Fruit fly (Drosophila melanogaster): ENCODE data around the gene CG32756.
A peak's percentile ranks its signal among the peaks of the same experiment; 100 is the strongest.

The CG32756 gene

dm6 chrX:5969860-5970665 is 24.6 kb downstream of the CG32756 start (continued):
- TF ChIP-seq Sox14 (GFP tag; optimal IDR thresholded peaks at IDR 0.05) (no peak), CG1621 (tag; optimal IDR thresholded peaks at IDR 0.05) (no peak), achi (GFP tag; optimal IDR thresholded peaks at IDR 0.05) (peak; percentile 38), acj6 (GFP tag; optimal IDR thresholded peaks at IDR 0.05) (peak; percentile 22), CG10631 (GFP tag; optimal IDR thresholded peaks at IDR 0.05) (peak; percentile 46), svp (GFP tag) (peak; percentile 79), Ets96B (tag; optimal IDR thresholded peaks at IDR 0.05) (peak; percentile 33), CG3919 (GFP tag; optimal IDR thresholded peaks at IDR 0.05) (peak; percentile 16), CG11902 (GFP tag; optimal IDR thresholded peaks at IDR 0.05) (no peak), Gug (GFP tag; IDR thresholded peaks at IDR 0.05) (peak; percentile 33), CG8319 (GFP tag; optimal IDR thresholded peaks at IDR 0.05) (no peak), Smox (GFP tag; optimal IDR thresholded peaks at IDR 0.05) (peak; percentile 55), Lpt (GFP tag; optimal IDR thresholded peaks at IDR 0.05) (peak; percentile 10), CG31627 (GFP tag; optimal IDR thresholded peaks at IDR 0.05) (peak; percentile 25), ss (GFP tag; optimal IDR thresholded peaks at IDR 0.05) (peak in 1 of 2 experiments; percentile 47), CG11294 (GFP tag; IDR thresholded peaks at IDR 0.05) (no peak), dsx (GFP tag; optimal IDR thresholded peaks at IDR 0.05; ENCODE audit: poor library complexity, severe bottlenecking) (peak; percentile 27), CG34406 (GFP tag; optimal IDR thresholded peaks at IDR 0.05) (peak; percentile 33), Hr38 (GFP tag; optimal IDR thresholded peaks at IDR 0.05) (no peak), CG15336 (GFP tag; IDR thresholded peaks at IDR 0.05) (peak; percentile 41), Sox15 (GFP tag; optimal IDR thresholded peaks at IDR 0.05) (no peak), CG6792 (GFP tag; optimal IDR thresholded peaks at IDR 0.05) (peak; percentile 34), dac (GFP tag; optimal IDR thresholded peaks at IDR 0.05) (no peak), cyc (GFP tag; optimal IDR thresholded peaks at IDR 0.05) (peak; percentile 29), Ets21C (GFP tag; optimal IDR thresholded peaks at IDR 0.05) (no peak), CG8632 (GFP tag; optimal IDR thresholded peaks at IDR 0.05) (peak; percentile 31), Met (GFP tag; optimal IDR thresholded peaks at IDR 0.05) (peak; percentile 39), CG10669 (GFP tag; optimal IDR thresholded peaks at IDR 0.05) (peak; percentile 9), Hr39 (GFP tag; optimal IDR thresholded peaks at IDR 0.05) (no peak), CG16779 (tag; optimal IDR thresholded peaks at IDR 0.05) (no peak), CG7368 (GFP tag; optimal IDR thresholded peaks at IDR 0.05) (no peak)

dm6 chrX:5970666-5971057 is 25.2 kb downstream of the CG32756 start:
- peak; percentile 45 for TF ChIP-seq Eip78C (GFP tag)
- no peak for TF ChIP-seq vri (GFP tag; optimal IDR thresholded peaks at IDR 0.05)
- TF ChIP-seq svp (GFP tag) = peak; percentile 28
- no peak for TF ChIP-seq CG16779 (tag; optimal IDR thresholded peaks at IDR 0.05)
- TF ChIP-seq pdm3 (GFP tag; optimal IDR thresholded peaks at IDR 0.05) = no peak

- TF ChIP-seq Ets21C (GFP tag; optimal IDR thresholded peaks at IDR 0.05) (peak; percentile 37), salr (GFP tag; optimal IDR thresholded peaks at IDR 0.05) (peak; percentile 56 to 71), net (GFP tag; optimal IDR thresholded peaks at IDR 0.05) (peak; percentile 68), CG8632 (GFP tag; optimal IDR thresholded peaks at IDR 0.05) (peak; percentile 36), OdsH (GFP tag; optimal IDR thresholded peaks at IDR 0.05) (peak; percentile 76), CG10631 (GFP tag; optimal IDR thresholded peaks at IDR 0.05) (peak; percentile 76), Sox14 (GFP tag; optimal IDR thresholded peaks at IDR 0.05) (peak; percentile 72), ss (GFP tag; optimal IDR thresholded peaks at IDR 0.05) (peak; percentile 15 to 35), Lpt (GFP tag; optimal IDR thresholded peaks at IDR 0.05) (peak; percentile 82), CG32006 (GFP tag; optimal IDR thresholded peaks at IDR 0.05) (peak; percentile 90), CG3919 (GFP tag; optimal IDR thresholded peaks at IDR 0.05) (peak; percentile 75), CG8319 (GFP tag; optimal IDR thresholded peaks at IDR 0.05) (peak; percentile 36), Met (GFP tag; optimal IDR thresholded peaks at IDR 0.05) (peak; percentile 36), Eip75B (GFP tag; optimal IDR thresholded peaks at IDR 0.05) (peak; percentile 59), CG6792 (GFP tag; optimal IDR thresholded peaks at IDR 0.05) (peak; percentile 56), Eip93F (GFP tag; optimal IDR thresholded peaks at IDR 0.05) (no peak), CG6163 (GFP tag; IDR thresholded peaks at IDR 0.05) (peak; percentile 94), CG8119 (GFP tag; IDR thresholded peaks at IDR 0.05) (peak; percentile 85), CG11902 (GFP tag; optimal IDR thresholded peaks at IDR 0.05) (no peak), CG31627 (GFP tag; optimal IDR thresholded peaks at IDR 0.05) (peak; percentile 67), Ets96B (tag; optimal IDR thresholded peaks at IDR 0.05) (peak; percentile 70), CG15336 (GFP tag; IDR thresholded peaks at IDR 0.05) (peak; percentile 87), CG7368 (GFP tag; optimal IDR thresholded peaks at IDR 0.05) (peak; percentile 55), CG11762 (GFP tag; optimal IDR thresholded peaks at IDR 0.05; ENCODE audit: insufficient read depth) (peak; percentile 40), CG34406 (GFP tag; optimal IDR thresholded peaks at IDR 0.05) (peak; percentile 11), Hr4 (GFP tag; optimal IDR thresholded peaks at IDR 0.05) (peak; percentile 90), CG6808 (GFP tag; optimal IDR thresholded peaks at IDR 0.05) (peak; percentile 52), svp (GFP tag) (peak; percentile 51), cyc (GFP tag; optimal IDR thresholded peaks at IDR 0.05) (peak; percentile 63), Hr39 (GFP tag; optimal IDR thresholded peaks at IDR 0.05) (peak; percentile 66)
Observed at dm6 chrX:5972030-5972429, 26.5 kb downstream of the CG32756 start.

Data from whole organism, prepupa.